Fruit fly (Drosophila melanogaster): ENCODE results near the gene nac.

The nac gene

DNA sequence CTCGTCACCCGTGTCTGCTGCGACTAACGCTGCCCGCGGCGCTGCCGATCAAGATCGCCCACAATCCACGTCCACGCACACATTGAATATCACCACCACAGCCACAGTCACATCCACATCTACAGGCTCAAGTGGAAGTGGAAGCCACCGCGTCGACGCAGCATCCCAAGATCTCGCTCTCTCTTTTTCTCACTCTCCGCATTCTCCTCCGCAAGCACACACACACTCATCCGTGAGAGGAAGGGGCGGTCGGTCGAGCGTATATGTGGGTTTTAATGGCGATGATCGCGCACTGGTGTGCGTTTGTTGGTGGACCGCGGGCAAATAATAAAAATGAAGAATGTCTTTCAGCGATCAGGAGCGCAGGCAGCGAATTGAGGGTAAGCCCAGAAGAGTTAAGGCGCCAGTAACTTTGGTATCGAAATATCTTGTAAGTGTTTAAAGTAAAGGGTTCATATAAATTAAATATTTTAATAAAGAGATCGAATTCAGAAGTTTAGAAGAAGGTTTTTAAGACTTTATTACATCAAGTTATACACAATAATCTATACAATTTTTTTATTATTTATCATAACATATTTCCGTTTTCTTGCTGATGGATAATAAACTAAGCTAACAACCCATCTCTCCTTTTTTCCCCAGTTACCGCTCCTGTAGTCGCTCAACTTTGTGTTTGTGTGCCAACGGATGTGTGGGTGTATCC is 30.1 kb upstream of the nac start, which contains the start of gene Poxm (continued):
- TF ChIP-seq CG14014 (GFP tag; IDR thresholded peaks at IDR 0.05) = peak; percentile 82; the same call in 1 of the 2 replicates
- TF ChIP-seq CG6813 (GFP tag; optimal IDR thresholded peaks at IDR 0.05) = peak; percentile 74
- TF ChIP-seq chn (GFP tag; optimal IDR thresholded peaks at IDR 0.05) = peak; percentile 77
- no peak for TF ChIP-seq CG42726 (GFP tag; IDR thresholded peaks at IDR 0.05; ENCODE audit: partially characterized antibody)
- TF ChIP-seq vnd (GFP tag; IDR thresholded peaks at IDR 0.05; ENCODE audit: partially characterized antibody) = no peak
- no peak for TF ChIP-seq CG16779 (GFP tag; IDR thresholded peaks at IDR 0.05)
- peak; percentile 18 for TF ChIP-seq CG34376 (GFP tag; optimal IDR thresholded peaks at IDR 0.05)
- TF ChIP-seq tx (GFP tag; optimal IDR thresholded peaks at IDR 0.05) = peak; percentile 35
- no peak for TF ChIP-seq schlank (tag; optimal IDR thresholded peaks at IDR 0.05)
- TF ChIP-seq CG7963 (GFP tag; IDR thresholded peaks at IDR 0.05; ENCODE audit: partially characterized antibody) = no peak
- TF ChIP-seq CG8478 (optimal IDR thresholded peaks at IDR 0.05) = peak; percentile 91
- peak; percentile 81 for TF ChIP-seq dan (GFP tag; IDR thresholded peaks at IDR 0.05)
- peak; percentile 65 for TF ChIP-seq CG2202 (tag; optimal IDR thresholded peaks at IDR 0.05)
- peak; percentile 6 for TF ChIP-seq HmgD (GFP tag; optimal IDR thresholded peaks at IDR 0.05)
- no peak for TF ChIP-seq CG13287 (GFP tag; IDR thresholded peaks at IDR 0.05; ENCODE audit: partially characterized antibody)
- TF ChIP-seq Dll (GFP tag; IDR thresholded peaks at IDR 0.05; ENCODE audit: partially characterized antibody) = no peak
- TF ChIP-seq TFAM (GFP tag; optimal IDR thresholded peaks at IDR 0.05) = peak; percentile 59
- no peak for TF ChIP-seq h (optimal IDR thresholded peaks at IDR 0.05)
- peak; percentile 10 for TF ChIP-seq CG4360 (GFP tag; IDR thresholded peaks at IDR 0.05)
- peak; percentile 81 for TF ChIP-seq CG18476 (GFP tag; optimal IDR thresholded peaks at IDR 0.05)
- TF ChIP-seq zfh1 (GFP tag; IDR thresholded peaks at IDR 0.05) = peak; percentile 67; the same call in 2 of the 3 replicates
- peak; percentile 38 for TF ChIP-seq HmgZ (tag; optimal IDR thresholded peaks at IDR 0.05)
- TF ChIP-seq ATbp (GFP tag; optimal IDR thresholded peaks at IDR 0.05) = peak; percentile 81
- TF ChIP-seq bbx (GFP tag; IDR thresholded peaks at IDR 0.05; ENCODE audit: partially characterized antibody) = 0 out of 2 replicates have a peak, but pooled peaks have one; percentile 21
- TF ChIP-seq rib (GFP tag; IDR thresholded peaks at IDR 0.05) = no peak
- peak; percentile 80 for TF ChIP-seq lbe (GFP tag; optimal IDR thresholded peaks at IDR 0.05)
- peak; percentile 0 for TF ChIP-seq corto (GFP tag; optimal IDR thresholded peaks at IDR 0.05)
- TF ChIP-seq Hr3 (GFP tag; optimal IDR thresholded peaks at IDR 0.05) = peak; percentile 94
- TF ChIP-seq Sin3A (optimal IDR thresholded peaks at IDR 0.05) = no peak
- TF ChIP-seq CG17328 (GFP tag; IDR thresholded peaks at IDR 0.05) = peak; percentile 74
- TF ChIP-seq CG7745 (tag; optimal IDR thresholded peaks at IDR 0.05) = no peak
- TF ChIP-seq Ada2b (GFP tag; IDR thresholded peaks at IDR 0.05) = peak; percentile 88
- TF ChIP-seq CG12391 (tag; optimal IDR thresholded peaks at IDR 0.05) = peak; percentile 92
- peak; percentile 61 for TF ChIP-seq gcm2 (GFP tag; optimal IDR thresholded peaks at IDR 0.05)
- peak; percentile 96 for TF ChIP-seq sens (GFP tag)
- TF ChIP-seq CG16815 (GFP tag; optimal IDR thresholded peaks at IDR 0.05) = peak; percentile 91
- TF ChIP-seq CG10267 (tag; optimal IDR thresholded peaks at IDR 0.05) = peak; percentile 86
- TF ChIP-seq CG11456 (GFP tag; IDR thresholded peaks at IDR 0.05) = peak; percentile 86
- TF ChIP-seq Nf-YB (GFP tag; optimal IDR thresholded peaks at IDR 0.05) = peak; percentile 94
- TF ChIP-seq CG1024 (GFP tag; IDR thresholded peaks at IDR 0.05) = peak; percentile 58; the same call in 1 of the 2 replicates
- peak; percentile 64; the same call in 1 of the 2 replicates for TF ChIP-seq cas (GFP tag; IDR thresholded peaks at IDR 0.05)
- peak; percentile 99 for TF ChIP-seq CG17361 (GFP tag; IDR thresholded peaks at IDR 0.05)
- peak; percentile 29 for TF ChIP-seq NC2β (GFP tag; optimal IDR thresholded peaks at IDR 0.05)
- TF ChIP-seq ERR (GFP tag; optimal IDR thresholded peaks at IDR 0.05) = no peak

Measured in whole organism, embryonic.